Worm (Caenorhabditis elegans) whole organism, early embryonic: ENCODE data around the gene hpr-9.

Experiments used
- F13C5.2 ChIP-seq: sonication (generic microtip); optimal IDR thresholded peaks from 2 replicates; lab custom pipeline; 2017; ENCODE audit warnings: mild to moderate bottlenecking, missing genetic modification characterization, inconsistent platforms, missing compliant biosample characterization
- ama-1 ChIP-seq: fragments of 150-350 bp; optimal IDR thresholded peaks from 2 replicates; lab custom pipeline; 2014
- ceh-13 ChIP-seq: fragments of 200-800 bp; sonication (Bioruptor generic); optimal IDR thresholded peaks from 2 replicates; lab custom pipeline; 2018; ENCODE audit warnings: mild to moderate bottlenecking, missing genetic modification characterization, missing compliant biosample characterization
- ceh-36 ChIP-seq: sonication (generic microtip); optimal IDR thresholded peaks from 2 replicates; lab custom pipeline; 2016; ENCODE audit warnings: missing genetic modification characterization, inconsistent platforms, missing compliant biosample characterization
- hmbx-1 ChIP-seq: sonication (generic microtip); optimal IDR thresholded peaks from 2 replicates; lab custom pipeline; 2016; ENCODE audit warnings: mild to moderate bottlenecking, missing genetic modification characterization, missing compliant biosample characterization
- hmg-4 ChIP-seq: fragments of 200-800 bp; sonication (Bioruptor generic); optimal IDR thresholded peaks from 2 replicates; lab custom pipeline; 2018; ENCODE audit warnings: mild to moderate bottlenecking, missing genetic modification characterization, missing compliant biosample characterization
- scrt-1 ChIP-seq: fragments of 200-800 bp; sonication (Bioruptor generic); IDR thresholded peaks from 2 replicates; pipeline ENCODE4 v1.3.6; 2022; ENCODE audit warnings: missing genetic modification characterization, missing compliant biosample characterization
- sea-1 ChIP-seq: fragments of 200-800 bp; sonication (Bioruptor generic); conservative IDR thresholded peaks from 2 replicates; pipeline ENCODE4 v1.3.6; 2022; ENCODE audit warnings: missing genetic modification characterization, missing compliant biosample characterization
- tbx-11 ChIP-seq: fragments of 200-800 bp; sonication (Bioruptor generic); IDR thresholded peaks from 2 replicates; pipeline ENCODE4 v1.3.6; 2022; ENCODE audit warnings: missing genetic modification characterization, missing compliant biosample characterization
- tbx-37 ChIP-seq: fragments of 200-800 bp; sonication (Bioruptor generic); conservative IDR thresholded peaks from 2 replicates; pipeline ENCODE4 v1.3.6; 2022; ENCODE audit warnings: missing genetic modification reagents, missing genetic modification characterization, missing compliant biosample characterization
- tra-4 ChIP-seq: sonication (generic microtip); optimal IDR thresholded peaks from 2 replicates; lab custom pipeline; 2017; ENCODE audit warnings: missing genetic modification characterization, missing compliant biosample characterization

ce11 chrIII:10575320-10575719 lies 46.0 kb upstream of the hpr-9 start, which contains the start of gene Y45F3A.4:
- TF ChIP-seq tbx-11 (GFP tag; lab: Robert Waterston, UW) = no peak
- no peak for TF ChIP-seq scrt-1 (GFP tag; lab: Robert Waterston, UW)
- no peak for TF ChIP-seq ceh-13
- no peak for TF ChIP-seq hmg-4 (GFP tag; lab: Kevin White, UChicago)
- no peak for TF ChIP-seq hmbx-1 (tag; lab: Kevin White, UChicago)
- TF ChIP-seq ama-1 (lab: Kevin White, UChicago) = no peak
- no peak for TF ChIP-seq tbx-37
- TF ChIP-seq sea-1 = no peak
- TF ChIP-seq F13C5.2 (tag; lab: Kevin White, UChicago) = no peak
- no peak for TF ChIP-seq tra-4 (tag; lab: Kevin White, UChicago)
- TF ChIP-seq ceh-36 = no peak
